Fruit fly (Drosophila melanogaster) S2 (cell line): Measurements from ENCODE around the gene Golgin84.
A peak's percentile ranks its signal among the peaks of the same experiment; 100 is the strongest.

Source experiments
- CG8478 ChIP-seq: fragments of >200 bp; optimal IDR thresholded peaks from 2 replicates; lab custom pipeline; 2018
- CTCF ChIP-seq, 2 experiments: fragments of >200 bp; optimal IDR thresholded peaks; 2 replicates each; lab custom pipeline; 2018

Gene Golgin84

dm6 chr3R:24359957-24360356, 2.2 kb upstream of the Golgin84 start, which contains the start of gene CG18528:
Gene CG18528, minus strand, starts transcription at chr3R:24360144.
- no peak for TF ChIP-seq CG8478 (lab: Kevin White, UChicago)
- peak; percentile 16 to 64 for TF ChIP-seq CTCF (optimal IDR thresholded peaks at IDR 0.05; lab: Kevin White, UChicago)

DNA sequence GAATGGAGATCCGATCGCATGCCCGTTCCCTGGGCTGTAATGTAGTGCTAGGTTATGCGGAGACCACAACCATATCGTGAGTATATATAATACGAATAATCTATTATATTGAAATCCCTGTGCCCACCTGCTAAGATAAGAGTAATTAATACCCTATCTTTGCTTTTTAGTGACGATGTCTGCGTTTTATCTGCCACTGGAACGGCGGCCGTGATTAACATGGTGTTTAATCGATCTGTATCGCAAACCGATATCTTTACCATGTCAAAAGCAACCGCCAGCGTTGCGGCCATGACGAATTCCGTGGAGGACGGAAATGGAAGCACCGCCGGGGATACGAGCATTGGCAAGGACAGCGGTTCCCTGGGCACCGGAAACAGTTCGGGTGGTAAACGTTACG, 4.3 kb downstream of the Golgin84 start:
- no peak for TF ChIP-seq CG8478 (lab: Kevin White, UChicago)
- TF ChIP-seq CTCF (optimal IDR thresholded peaks at IDR 0.05; lab: Kevin White, UChicago): no peak

DNA sequence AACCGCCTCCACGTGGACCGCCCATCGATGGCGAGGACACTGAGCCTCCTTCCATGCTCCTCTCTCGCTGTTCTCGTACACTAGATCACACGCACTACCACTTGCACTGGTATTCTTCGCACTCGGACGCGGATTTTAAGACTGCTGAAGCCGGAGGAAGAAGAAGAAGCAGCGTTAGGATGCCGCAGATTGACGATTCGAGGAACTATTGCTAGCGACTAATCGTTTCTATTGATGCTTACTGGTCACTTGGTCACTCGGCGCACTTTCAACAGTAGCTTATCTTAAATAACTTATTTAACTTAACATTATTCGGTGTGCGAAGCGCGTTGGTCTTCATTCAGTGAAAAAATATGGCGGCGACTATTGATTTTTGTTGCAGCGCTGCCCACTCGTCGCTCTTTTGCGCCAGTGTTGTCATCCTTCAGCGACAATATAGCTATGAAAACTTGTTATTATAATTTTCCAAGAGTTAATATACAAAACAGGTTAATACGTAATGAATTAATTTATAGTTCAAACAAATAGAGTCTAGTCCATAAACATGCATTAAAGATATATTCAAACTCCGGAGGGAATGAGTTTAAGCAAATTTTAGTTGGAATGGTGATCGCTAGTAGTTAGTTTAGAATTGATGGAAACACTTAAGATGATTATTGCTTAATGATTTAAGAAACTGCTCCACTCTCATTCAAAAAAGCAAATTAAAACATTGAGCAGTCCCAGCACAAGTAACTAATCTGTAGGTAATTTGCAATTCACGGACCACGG, 9.1 kb downstream of the Golgin84 start, which contains the start of the genes CG5746 and CG6454:
TSS of gene CG5746 (minus strand) at position 372 of the 771 bp plus-strand sequence.
TSS of gene CG6454 (plus strand) at position 763 of the 771 bp plus-strand sequence.
- TF ChIP-seq CG8478 (lab: Kevin White, UChicago): no peak
- TF ChIP-seq CTCF (optimal IDR thresholded peaks at IDR 0.05; lab: Kevin White, UChicago): no peak

dm6 chr3R:24341251-24341650, 16.5 kb downstream of the Golgin84 start, which contains the start of gene Ms:
Gene Ms, plus strand, starts transcription at chr3R:24341551.
- no peak for TF ChIP-seq CG8478 (lab: Kevin White, UChicago)
- no peak for TF ChIP-seq CTCF (optimal IDR thresholded peaks at IDR 0.05; lab: Kevin White, UChicago)

DNA sequence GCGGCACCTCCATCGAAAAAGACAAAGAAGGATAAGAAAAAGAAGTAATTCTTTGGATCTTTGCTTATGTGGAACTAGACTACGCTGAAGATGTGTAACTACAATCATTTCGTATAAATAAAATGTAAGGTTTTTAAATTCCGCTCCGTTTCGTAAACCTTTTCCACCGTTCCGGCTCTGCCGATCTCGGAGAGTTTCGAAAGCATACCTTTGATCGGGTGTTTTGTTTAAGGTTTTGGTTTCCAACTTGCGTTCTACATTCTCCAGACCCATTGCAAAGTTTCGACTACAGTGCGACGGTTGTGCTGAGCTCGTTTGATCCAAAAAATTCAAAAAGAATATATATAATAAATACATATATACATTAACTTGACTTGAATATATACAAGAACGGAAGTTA, 21.1 kb downstream of the Golgin84 start, which contains the start of gene CG6432:
TSS of gene CG6432 (plus strand) at position 301 of the 400 bp plus-strand sequence.
- TF ChIP-seq CG8478 (lab: Kevin White, UChicago) (no peak), CTCF (optimal IDR thresholded peaks at IDR 0.05; lab: Kevin White, UChicago) (no peak)

DNA sequence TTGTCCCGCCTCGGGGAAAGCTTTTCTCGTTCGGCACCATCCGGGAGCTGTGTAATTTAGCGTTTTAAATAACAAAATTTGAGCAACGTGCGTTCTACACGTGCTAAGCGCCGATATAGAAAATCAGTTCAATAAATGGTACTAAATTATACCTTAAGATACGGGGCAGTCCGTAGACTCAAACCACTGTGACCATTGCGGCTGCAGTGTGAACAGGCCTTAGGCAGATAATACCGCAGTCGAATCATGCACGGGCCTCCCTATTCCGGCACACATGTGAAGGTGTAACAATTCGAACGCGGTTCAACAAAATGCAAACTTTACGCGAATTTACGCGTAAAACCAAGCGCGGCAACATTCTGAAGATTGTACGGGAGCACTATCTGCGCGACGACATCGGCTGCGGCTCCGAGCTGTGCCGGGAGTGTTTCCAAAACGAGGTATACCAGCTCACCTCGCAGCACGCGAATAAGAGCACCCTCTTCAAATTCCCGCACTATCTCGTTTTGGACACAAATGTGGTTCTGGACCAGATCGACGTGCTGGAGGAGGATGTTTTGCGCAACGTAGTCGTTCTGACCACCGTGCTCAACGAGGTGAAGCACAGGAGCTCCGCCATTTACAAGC, 24.4 kb downstream of the Golgin84 start, which contains the start of the genes Rrp5 and Dis3:
TSS of gene Rrp5 (minus strand) at position 135 of the 627 bp plus-strand sequence.
TSS of gene Dis3 (plus strand) at position 252 of the 627 bp plus-strand sequence.
- TF ChIP-seq CG8478 (lab: Kevin White, UChicago): no peak
- TF ChIP-seq CTCF (optimal IDR thresholded peaks at IDR 0.05; lab: Kevin White, UChicago): peak; percentile 57 to 66

dm6 chr3R:24320342-24320711, 37.4 kb downstream of the Golgin84 start:
- TF ChIP-seq CTCF (optimal IDR thresholded peaks at IDR 0.05; lab: Kevin White, UChicago): no peak
- no peak for TF ChIP-seq CG8478 (lab: Kevin White, UChicago)

- TF ChIP-seq CG8478 (lab: Kevin White, UChicago): no peak
Measured at dm6 chr3R:24319632-24320341, 38.0 kb downstream of the Golgin84 start.

DNA sequence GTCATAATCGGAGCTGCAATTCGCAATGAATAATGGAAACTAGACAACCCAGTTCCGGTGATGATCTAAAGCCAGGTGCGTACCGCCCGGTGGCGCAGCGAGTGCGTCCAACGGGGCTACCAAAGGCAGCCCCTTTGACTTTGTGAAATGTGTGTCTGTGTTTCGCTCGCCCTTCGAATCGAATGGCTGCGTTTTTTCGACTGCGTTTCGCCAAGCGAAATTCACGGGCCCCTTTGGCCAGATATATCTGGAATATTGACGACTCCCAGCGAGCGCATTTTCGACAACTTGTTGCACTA, 38.7 kb downstream of the Golgin84 start:
- no peak for TF ChIP-seq CG8478 (lab: Kevin White, UChicago)
- TF ChIP-seq CTCF (optimal IDR thresholded peaks at IDR 0.05; lab: Kevin White, UChicago): no peak

- TF ChIP-seq CTCF (optimal IDR thresholded peaks at IDR 0.05; lab: Kevin White, UChicago): no peak
- no peak for TF ChIP-seq CG8478 (lab: Kevin White, UChicago)
Measured at dm6 chr3R:24318217-24319082, 39.3 kb downstream of the Golgin84 start, which contains the start of the genes Nab2 and BRWD3. Gene Nab2, minus strand, starts transcription at chr3R:24318419. Gene BRWD3, plus strand, starts transcription at chr3R:24319000.
